Fruit fly (Drosophila melanogaster) whole organism, prepupa: ENCODE measurements around the gene Cnx99A.

Experiments
- CG11902 ChIP-seq: fragments of 200-800 bp; sonication (Bioruptor generic); optimal IDR thresholded peaks from 3 replicates; lab custom pipeline; 2016; ENCODE audit warnings: missing biosample characterization, missing genetic modification characterization
- Hr38 ChIP-seq: sonication (Bioruptor generic); optimal IDR thresholded peaks from 2 replicates; lab custom pipeline; 2016; ENCODE audit warnings: missing biosample characterization, missing genetic modification characterization

dm6 chr3R:29280633-29281572 lies 38.5 kb downstream of the Cnx99A start:
- TF ChIP-seq CG11902 (GFP tag; lab: Kevin White, UChicago) (no peak), Hr38 (GFP tag; lab: Kevin White, UChicago) (no peak)
